Worm (Caenorhabditis elegans) whole organism, late embryonic: ENCODE measurements around the gene Y55F3BR.10.

Source experiments
- C38D4.7 ChIP-seq: fragments of 200-800 bp; sonication (Bioruptor generic); optimal IDR thresholded peaks from 2 replicates; lab custom pipeline; 2018; ENCODE audit warnings: mild to moderate bottlenecking, missing genetic modification characterization, moderate library complexity, missing compliant biosample characterization
- F13H6.1 ChIP-seq: sonication (generic microtip); optimal IDR thresholded peaks from 2 replicates; lab custom pipeline; 2016; ENCODE audit warnings: missing genetic modification characterization, missing compliant biosample characterization
- K09A11.1 ChIP-seq: sonication (generic microtip); optimal IDR thresholded peaks from 2 replicates; lab custom pipeline; 2017; ENCODE audit warnings: antibody characterized with exemption, mild to moderate bottlenecking, missing genetic modification characterization, missing compliant biosample characterization; ENCODE audit not compliant: insufficient read depth
- Y22D7AL.16 ChIP-seq: sonication (generic microtip); optimal IDR thresholded peaks from 2 replicates; lab custom pipeline; 2016; ENCODE audit warnings: missing genetic modification characterization, missing compliant biosample characterization
- ahr-1 ChIP-seq: sonication (generic microtip); optimal IDR thresholded peaks from 2 replicates; lab custom pipeline; 2016; ENCODE audit warnings: missing genetic modification characterization, missing compliant biosample characterization
- ama-1 ChIP-seq: fragments of 150-350 bp; optimal IDR thresholded peaks from 2 replicates; lab custom pipeline; 2014
- ceh-19 ChIP-seq: fragments of 200-800 bp; sonication (Bioruptor generic); optimal IDR thresholded peaks from 2 replicates; lab custom pipeline; 2018; ENCODE audit warnings: mild to moderate bottlenecking, missing genetic modification characterization, missing compliant biosample characterization
- ceh-2 ChIP-seq: sonication (generic microtip); optimal IDR thresholded peaks from 2 replicates; lab custom pipeline; 2016; ENCODE audit warnings: missing genotype, missing genetic modification characterization, missing compliant biosample characterization
- ceh-31 ChIP-seq: sonication (generic microtip); optimal IDR thresholded peaks from 2 replicates; lab custom pipeline; 2016; ENCODE audit warnings: missing genetic modification characterization, missing compliant biosample characterization
- dmd-4 ChIP-seq: sonication (generic microtip); optimal IDR thresholded peaks from 2 replicates; lab custom pipeline; 2016; ENCODE audit warnings: borderline replicate concordance, missing genetic modification characterization, missing compliant biosample characterization
- dve-1 ChIP-seq: sonication (generic microtip); optimal IDR thresholded peaks from 2 replicates; lab custom pipeline; 2017; ENCODE audit warnings: antibody characterized with exemption, mild to moderate bottlenecking, missing genetic modification characterization, missing compliant biosample characterization
- elt-4 ChIP-seq: sonication (generic microtip); optimal IDR thresholded peaks from 2 replicates; lab custom pipeline; 2016; ENCODE audit warnings: missing genetic modification characterization, missing compliant biosample characterization
- ets-4 ChIP-seq: sonication (generic microtip); optimal IDR thresholded peaks from 2 replicates; lab custom pipeline; 2016; ENCODE audit warnings: missing genetic modification characterization, missing compliant biosample characterization
- hlh-15 ChIP-seq: sonication (generic microtip); optimal IDR thresholded peaks from 2 replicates; lab custom pipeline; 2016; ENCODE audit warnings: missing genetic modification characterization, missing compliant biosample characterization
- hlh-30 ChIP-seq: sonication (generic microtip); optimal IDR thresholded peaks from 2 replicates; lab custom pipeline; 2017; ENCODE audit warnings: antibody characterized with exemption, missing genetic modification characterization, missing compliant biosample characterization; ENCODE audit not compliant: insufficient read depth
- hlh-6 ChIP-seq: sonication (generic microtip); optimal IDR thresholded peaks from 2 replicates; lab custom pipeline; 2016; ENCODE audit warnings: missing genotype, missing genetic modification characterization, missing compliant biosample characterization
- lim-6 ChIP-seq: sonication (generic microtip); optimal IDR thresholded peaks from 2 replicates; lab custom pipeline; 2016; ENCODE audit warnings: missing genetic modification characterization, missing compliant biosample characterization
- lin-11 ChIP-seq: fragments of 200-800 bp; sonication (Bioruptor generic); optimal IDR thresholded peaks from 2 replicates; lab custom pipeline; 2018; ENCODE audit warnings: mild to moderate bottlenecking, missing genetic modification characterization, missing compliant biosample characterization
- madf-2 ChIP-seq: sonication (generic microtip); optimal IDR thresholded peaks from 2 replicates; lab custom pipeline; 2017; ENCODE audit warnings: missing genetic modification characterization, missing compliant biosample characterization
- nfya-1 ChIP-seq: sonication (generic microtip); optimal IDR thresholded peaks from 2 replicates; lab custom pipeline; 2017; ENCODE audit warnings: missing genetic modification characterization, mild to moderate bottlenecking, missing compliant biosample characterization, antibody characterized with exemption, moderate library complexity
- nhr-11 ChIP-seq: fragments of 150-350 bp; optimal IDR thresholded peaks from 2 replicates; lab custom pipeline; 2014; ENCODE audit warnings: missing biosample characterization, missing genetic modification characterization
- nhr-232 ChIP-seq: sonication (generic microtip); optimal IDR thresholded peaks from 2 replicates; lab custom pipeline; 2016; ENCODE audit warnings: missing genetic modification characterization, missing compliant biosample characterization
- npax-4 ChIP-seq: sonication (generic microtip); optimal IDR thresholded peaks from 2 replicates; lab custom pipeline; 2016; ENCODE audit warnings: missing genetic modification characterization, missing compliant biosample characterization
- pag-3 ChIP-seq: sonication (generic microtip); optimal IDR thresholded peaks from 2 replicates; lab custom pipeline; 2016; ENCODE audit warnings: missing compliant biosample characterization, missing genetic modification characterization, borderline replicate concordance
- pat-9 ChIP-seq: fragments of 200-800 bp; sonication (Bioruptor generic); optimal IDR thresholded peaks from 2 replicates; lab custom pipeline; 2018; ENCODE audit warnings: mild to moderate bottlenecking, missing genetic modification characterization, moderate library complexity, missing compliant biosample characterization
- pax-1 ChIP-seq: fragments of 150-350 bp; optimal IDR thresholded peaks from 2 replicates; lab custom pipeline; 2014; ENCODE audit warnings: missing biosample characterization, missing genetic modification characterization
- pqm-1 ChIP-seq: sonication (generic microtip); optimal IDR thresholded peaks from 2 replicates; lab custom pipeline; 2016; ENCODE audit warnings: missing genetic modification characterization, missing compliant biosample characterization
- pros-1 ChIP-seq: fragments of 150-350 bp; optimal IDR thresholded peaks from 2 replicates; lab custom pipeline; 2014; ENCODE audit warnings: missing biosample characterization, missing genetic modification reagents, missing genetic modification characterization
- rnt-1 ChIP-seq: sonication (generic microtip); optimal IDR thresholded peaks from 2 replicates; lab custom pipeline; 2016; ENCODE audit warnings: missing genetic modification characterization, missing compliant biosample characterization
- sox-4 ChIP-seq: sonication (generic microtip); optimal IDR thresholded peaks from 2 replicates; lab custom pipeline; 2017; ENCODE audit warnings: mild to moderate bottlenecking, missing genetic modification characterization, inconsistent platforms, missing compliant biosample characterization
- tbx-2 ChIP-seq: sonication (generic microtip); optimal IDR thresholded peaks from 2 replicates; lab custom pipeline; 2016; ENCODE audit warnings: missing genetic modification characterization, missing compliant biosample characterization
- tbx-7 ChIP-seq: sonication (generic microtip); optimal IDR thresholded peaks from 2 replicates; lab custom pipeline; 2016; ENCODE audit warnings: missing genotype, missing genetic modification characterization, missing compliant biosample characterization
- ttx-3 ChIP-seq: sonication (generic microtip); optimal IDR thresholded peaks from 2 replicates; lab custom pipeline; 2016; ENCODE audit warnings: missing genetic modification reagents, missing genetic modification characterization, missing compliant biosample characterization
- unc-3 ChIP-seq, 2 experiments: fragments of 200-800 bp in 1 of 2; sonication (Bioruptor generic) in 1 of 2; sonication (generic microtip) in 1 of 2; conservative IDR thresholded peaks in 1 of 2; optimal IDR thresholded peaks in 1 of 2; 2 replicates each; pipeline versions ENCODE4 v1.3.6 to Lab custom; 2016 to 2022; ENCODE audit warnings: missing compliant biosample characterization in 2 of 2, missing genetic modification characterization in 2 of 2, missing genetic modification reagents in 1 of 2
- unc-42 ChIP-seq: sonication (generic microtip); optimal IDR thresholded peaks from 2 replicates; lab custom pipeline; 2016; ENCODE audit warnings: missing genotype, missing genetic modification characterization, missing compliant biosample characterization
- unc-55 ChIP-seq: sonication (generic microtip); optimal IDR thresholded peaks from 2 replicates; lab custom pipeline; 2017; ENCODE audit warnings: missing biosample characterization, missing genetic modification reagents, missing genetic modification characterization
- ztf-16 ChIP-seq: sonication (generic microtip); optimal IDR thresholded peaks from 2 replicates; lab custom pipeline; 2017; ENCODE audit warnings: missing genetic modification characterization, missing compliant biosample characterization

Gene Y55F3BR.10

ce11 chrIV:828427-828826, 3.8 kb upstream of the Y55F3BR.10 start:
- peak; percentile 24 for TF ChIP-seq dve-1 (tag; lab: Kevin White, UChicago)
- TF ChIP-seq hlh-6, result no peak
- no peak for TF ChIP-seq ceh-19 (GFP tag; lab: Kevin White, UChicago)
- TF ChIP-seq unc-42 (tag; lab: Kevin White, UChicago), result peak; percentile 11
- no peak for TF ChIP-seq ahr-1
- no peak for TF ChIP-seq tbx-7 (tag; lab: Kevin White, UChicago)
- no peak for TF ChIP-seq pqm-1 (tag; lab: Kevin White, UChicago)
- peak; percentile 74 for TF ChIP-seq nfya-1 (tag; lab: Kevin White, UChicago)
- peak; percentile 32 for TF ChIP-seq ceh-31 (tag; lab: Kevin White, UChicago)
- TF ChIP-seq hlh-30, result peak; percentile 43
- no peak for TF ChIP-seq C38D4.7 (GFP tag; lab: Kevin White, UChicago)
- TF ChIP-seq nhr-11 (tag; lab: Kevin White, UChicago), result no peak
- no peak for TF ChIP-seq pag-3 (tag; lab: Kevin White, UChicago)
- TF ChIP-seq ztf-16 (tag; lab: Kevin White, UChicago), result no peak
- TF ChIP-seq ttx-3 (tag; lab: Kevin White, UChicago), result no peak
- TF ChIP-seq pax-1 (tag; lab: Kevin White, UChicago), result peak; percentile 30
- TF ChIP-seq pros-1 (tag; lab: Kevin White, UChicago), result peak; percentile 54
- TF ChIP-seq F13H6.1 (tag; lab: Kevin White, UChicago), result no peak
- TF ChIP-seq tbx-2, result peak; percentile 45
- peak; percentile 75 for TF ChIP-seq unc-55 (GFP tag; lab: Kevin White, UChicago)

- TF ChIP-seq sox-4 (tag; lab: Kevin White, UChicago) (no peak), madf-2 (no peak)
- TF ChIP-seq, all 69 proteins: peak for 0
Observed at ce11 chrIV:829107-829506, 3.1 kb upstream of the Y55F3BR.10 start.

ce11 chrIV:829691-830090, 2.5 kb upstream of the Y55F3BR.10 start:
- TF ChIP-seq tbx-7 (tag; lab: Kevin White, UChicago) (no peak), dve-1 (tag; lab: Kevin White, UChicago) (no peak), elt-4 (tag; lab: Kevin White, UChicago) (no peak), lim-6 (tag; lab: Kevin White, UChicago) (no peak), ceh-2 (tag; lab: Kevin White, UChicago) (no peak), dmd-4 (tag; lab: Kevin White, UChicago) (no peak), pros-1 (tag; lab: Kevin White, UChicago) (no peak), ama-1 (no peak), nfya-1 (tag; lab: Kevin White, UChicago) (no peak), unc-55 (GFP tag; lab: Kevin White, UChicago) (no peak), rnt-1 (tag; lab: Kevin White, UChicago) (no peak), nhr-232 (tag; lab: Kevin White, UChicago) (no peak), unc-3 (GFP tag; conservative IDR thresholded peaks at IDR 0.05; lab: Robert Waterston, UW) (no peak), unc-3 (tag; optimal IDR thresholded peaks at IDR 0.05; lab: Kevin White, UChicago) (no peak), K09A11.1 (tag; lab: Kevin White, UChicago) (no peak), ets-4 (tag; lab: Kevin White, UChicago) (no peak), hlh-15 (tag; lab: Kevin White, UChicago) (no peak), pat-9 (no peak)

ce11 chrIV:830262-830960, 1.8 kb upstream of the Y55F3BR.10 start:
- TF ChIP-seq lin-11 (tag; lab: Kevin White, UChicago) (no peak), pros-1 (tag; lab: Kevin White, UChicago) (no peak), tbx-2 (no peak), Y22D7AL.16 (no peak), ama-1 (no peak), npax-4 (no peak)
